Worm (Caenorhabditis elegans) whole organism, early embryonic: ENCODE results near the gene zig-3.

Source experiments
- ama-1 ChIP-seq: fragments of 150-350 bp; optimal IDR thresholded peaks from 2 replicates; lab custom pipeline; 2014
- ceh-36 ChIP-seq: sonication (generic microtip); optimal IDR thresholded peaks from 2 replicates; lab custom pipeline; 2016; ENCODE audit warnings: missing genetic modification characterization, inconsistent platforms, missing compliant biosample characterization
- ets-7 ChIP-seq: sonication (generic microtip); optimal IDR thresholded peaks from 2 replicates; lab custom pipeline; 2016; ENCODE audit warnings: missing genotype, missing genetic modification characterization, missing compliant biosample characterization
- hmbx-1 ChIP-seq: sonication (generic microtip); optimal IDR thresholded peaks from 2 replicates; lab custom pipeline; 2016; ENCODE audit warnings: mild to moderate bottlenecking, missing genetic modification characterization, missing compliant biosample characterization
- tbx-11 ChIP-seq: fragments of 200-800 bp; sonication (Bioruptor generic); IDR thresholded peaks from 2 replicates; pipeline ENCODE4 v1.3.6; 2022; ENCODE audit warnings: missing genetic modification characterization, missing compliant biosample characterization

ce11 chrX:7932453-7932852 is 1.9 kb downstream of the zig-3 start:
- TF ChIP-seq ama-1 (no peak), tbx-11 (no peak), ets-7 (tag; lab: Kevin White, UChicago) (no peak), hmbx-1 (tag; lab: Kevin White, UChicago) (no peak), ceh-36 (tag; lab: Kevin White, UChicago) (no peak)
